Fruit fly (Drosophila melanogaster) whole organism, wandering third instar larva: ENCODE measurements around the gene AgmNAT.

Experiments used
- Abd-B ChIP-seq: fragments of >200 bp; optimal IDR thresholded peaks from 2 replicates; lab custom pipeline; 2017; ENCODE audit warnings: missing biosample characterization, missing genetic modification characterization
- CG9705 ChIP-seq: fragments of 200-800 bp; sonication (Bioruptor generic); optimal IDR thresholded peaks from 2 replicates; lab custom pipeline; 2018; ENCODE audit warnings: missing biosample characterization, mild to moderate bottlenecking, missing genetic modification characterization
- Dfd ChIP-seq: fragments of >200 bp; optimal IDR thresholded peaks from 2 replicates; lab custom pipeline; 2017; ENCODE audit warnings: missing biosample characterization, missing genetic modification characterization
- Dif ChIP-seq: fragments of 200-275, 200-300 bp; sonication (Bioruptor generic); optimal IDR thresholded peaks from 2 replicates; lab custom pipeline; 2018; ENCODE audit warnings: missing biosample characterization, missing genetic modification characterization; ENCODE audit not compliant: partially characterized antibody
- GATAd ChIP-seq: sonication (Bioruptor generic); optimal IDR thresholded peaks from 2 replicates; lab custom pipeline; 2016; ENCODE audit warnings: missing biosample characterization, missing genetic modification characterization
- Hnf4 ChIP-seq: fragments of 200-800 bp; sonication (Bioruptor generic); optimal IDR thresholded peaks from 2 replicates; lab custom pipeline; 2016; ENCODE audit warnings: missing biosample characterization, mild to moderate bottlenecking, missing genetic modification characterization
- Hr83 ChIP-seq: fragments of 200-300 bp; sonication (Bioruptor generic); optimal IDR thresholded peaks from 2 replicates; lab custom pipeline; 2016; ENCODE audit warnings: missing biosample characterization, mild to moderate bottlenecking, missing genetic modification characterization, moderate library complexity; ENCODE audit not compliant: poor library complexity, severe bottlenecking
- Jra ChIP-seq: sonication (Bioruptor generic); optimal IDR thresholded peaks from 2 replicates; lab custom pipeline; 2016; ENCODE audit warnings: missing biosample characterization, missing genetic modification characterization
- Mio ChIP-seq: sonication (Bioruptor generic); optimal IDR thresholded peaks from 2 replicates; lab custom pipeline; 2016; ENCODE audit warnings: missing biosample characterization, missing genetic modification characterization
- Myc ChIP-seq: fragments of >200 bp; optimal IDR thresholded peaks from 2 replicates; lab custom pipeline; 2017
- Sp1 ChIP-seq: fragments of 200-800 bp; sonication (Bioruptor generic); optimal IDR thresholded peaks from 3 replicates; lab custom pipeline; 2019; ENCODE audit warnings: missing biosample characterization, mild to moderate bottlenecking, missing genetic modification characterization, moderate library complexity
- Vsx2 ChIP-seq: fragments of 200-300, 225-300 bp; sonication (Bioruptor generic); optimal IDR thresholded peaks from 2 replicates; lab custom pipeline; 2018; ENCODE audit warnings: missing biosample characterization, missing genetic modification characterization; ENCODE audit not compliant: partially characterized antibody
- br ChIP-seq: fragments of 200-800 bp; sonication (Bioruptor generic); optimal IDR thresholded peaks from 2 replicates; lab custom pipeline; 2016; ENCODE audit warnings: missing biosample characterization, missing genetic modification characterization
- brk ChIP-seq: fragments of 200-800 bp; sonication (Bioruptor generic); optimal IDR thresholded peaks from 2 replicates; lab custom pipeline; 2016; ENCODE audit warnings: missing biosample characterization, mild to moderate bottlenecking, missing genetic modification characterization
- dl ChIP-seq, 2 experiments: fragments of 175-275, 200-275 bp in 1 of 2; fragments of 200-275 bp in 1 of 2; sonication (Bioruptor generic); optimal IDR thresholded peaks; lab custom pipeline; 2018; ENCODE audit warnings: mild to moderate bottlenecking in 2 of 2, missing biosample characterization in 2 of 2, missing genetic modification characterization in 2 of 2, moderate library complexity in 2 of 2; ENCODE audit not compliant: partially characterized antibody in 2 of 2, insufficient read depth in 1 of 2
- dmrt93B ChIP-seq: fragments of 200-800 bp; sonication (Bioruptor generic); optimal IDR thresholded peaks from 2 replicates; lab custom pipeline; 2018; ENCODE audit warnings: missing biosample characterization, mild to moderate bottlenecking, missing genetic modification characterization
- dsf ChIP-seq: sonication (Bioruptor generic); optimal IDR thresholded peaks from 2 replicates; lab custom pipeline; 2016; ENCODE audit warnings: missing biosample characterization, missing genetic modification characterization, borderline replicate concordance
- ey ChIP-seq: fragments of 200-800 bp; sonication (Bioruptor generic); optimal IDR thresholded peaks from 2 replicates; lab custom pipeline; 2016; ENCODE audit warnings: missing biosample characterization, missing genetic modification characterization
- fru ChIP-seq: fragments of 200-800 bp; sonication (Bioruptor generic); optimal IDR thresholded peaks from 3 replicates; lab custom pipeline; 2016; ENCODE audit warnings: missing biosample characterization, mild to moderate bottlenecking, missing genetic modification characterization
- h ChIP-seq: fragments of 200-800 bp; sonication (Bioruptor generic); optimal IDR thresholded peaks from 3 replicates; lab custom pipeline; 2016; ENCODE audit warnings: missing biosample characterization, mild to moderate bottlenecking, missing genetic modification characterization
- jim ChIP-seq: fragments of 175-275, 200-325 bp; sonication (Bioruptor generic); optimal IDR thresholded peaks from 2 replicates; lab custom pipeline; 2016; ENCODE audit warnings: missing biosample characterization, mild to moderate bottlenecking, missing genetic modification characterization
- lola ChIP-seq: fragments of >200 bp; optimal IDR thresholded peaks from 2 replicates; lab custom pipeline; 2017; ENCODE audit warnings: missing biosample characterization, missing genetic modification characterization
- psq ChIP-seq: fragments of 200-800 bp; sonication (Bioruptor generic); optimal IDR thresholded peaks from 3 replicates; lab custom pipeline; 2017; ENCODE audit warnings: missing biosample characterization, mild to moderate bottlenecking, missing genetic modification characterization, moderate library complexity
- rgr ChIP-seq: fragments of 200-800 bp; sonication (Bioruptor generic); optimal IDR thresholded peaks from 3 replicates; lab custom pipeline; 2016; ENCODE audit warnings: missing biosample characterization, mild to moderate bottlenecking, missing genetic modification characterization
- sage ChIP-seq: fragments of 200-800 bp; sonication (Bioruptor generic); optimal IDR thresholded peaks from 2 replicates; lab custom pipeline; 2016; ENCODE audit warnings: missing biosample characterization, mild to moderate bottlenecking, missing genetic modification characterization
- sv ChIP-seq: fragments of 200-800 bp; sonication (Bioruptor generic); optimal IDR thresholded peaks from 3 replicates; lab custom pipeline; 2016; ENCODE audit warnings: missing biosample characterization, missing genetic modification characterization
- tai ChIP-seq: sonication (Bioruptor generic); optimal IDR thresholded peaks from 2 replicates; lab custom pipeline; 2016; ENCODE audit warnings: missing biosample characterization, missing genetic modification characterization
- usp ChIP-seq: fragments of >200 bp; optimal IDR thresholded peaks from 2 replicates; lab custom pipeline; 2017; ENCODE audit warnings: missing biosample characterization, missing genetic modification characterization
- woc ChIP-seq: sonication (Bioruptor generic); optimal IDR thresholded peaks from 2 replicates; lab custom pipeline; 2016; ENCODE audit warnings: missing biosample characterization, mild to moderate bottlenecking, missing genetic modification characterization

AgmNAT gene

DNA sequence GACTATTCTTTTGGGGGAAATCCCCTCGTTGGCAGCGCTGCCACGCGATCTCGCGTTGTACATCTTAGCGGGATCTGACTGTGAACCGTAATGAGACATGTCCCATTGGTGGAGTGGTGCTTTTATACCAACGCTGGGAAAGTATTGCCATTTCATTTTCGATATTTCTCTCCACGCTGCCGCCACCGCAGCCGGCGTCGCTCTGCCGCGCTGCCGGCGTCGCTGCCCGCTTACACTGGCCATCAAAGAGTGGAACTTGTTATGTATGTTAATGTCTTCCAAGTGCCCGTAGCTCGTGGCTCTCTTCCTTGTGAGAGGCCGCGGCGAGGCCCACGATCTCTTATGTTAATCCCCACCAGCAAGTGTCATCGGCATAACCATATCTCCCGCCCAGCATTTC, 34.1 kb downstream of the AgmNAT start, which contains the start of gene CG3108:
CG3108 (minus strand) TSS at position 101 of the 400 bp plus-strand sequence.
- no peak for TF ChIP-seq lola (GFP tag; lab: Kevin White, UChicago)
- no peak for TF ChIP-seq rgr (GFP tag; lab: Kevin White, UChicago)
- no peak for TF ChIP-seq Hnf4 (GFP tag; lab: Kevin White, UChicago)
- no peak for TF ChIP-seq dsf (GFP tag; lab: Kevin White, UChicago)
- no peak for TF ChIP-seq Myc (lab: Kevin White, UChicago)
- no peak for TF ChIP-seq Jra (GFP tag; lab: Kevin White, UChicago)
- no peak for TF ChIP-seq fru (GFP tag; lab: Kevin White, UChicago)
- TF ChIP-seq CG9705: no peak
- no peak for TF ChIP-seq dmrt93B
- TF ChIP-seq, all 38 proteins: peak for 0

DNA sequence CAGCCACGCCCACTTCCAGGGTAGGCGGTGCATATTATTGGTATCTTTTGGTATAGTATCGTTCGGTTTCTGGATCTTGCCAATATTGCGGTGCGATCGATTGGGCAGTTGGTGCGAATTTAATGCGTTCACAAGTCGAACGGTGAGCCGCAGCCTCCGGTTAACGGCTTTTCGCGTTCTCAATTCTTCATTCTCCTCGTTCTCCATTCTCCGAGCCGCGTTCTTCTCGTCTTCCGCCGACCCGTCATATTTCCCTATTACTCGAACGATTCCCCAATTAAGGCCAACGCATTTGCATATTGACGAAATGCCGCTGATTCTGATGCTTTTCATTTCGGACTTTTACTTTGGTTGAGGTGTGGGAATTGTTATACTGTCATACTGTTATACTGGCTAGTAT, 39.1 kb downstream of the AgmNAT start, which contains the start of gene CG42264:
CG42264 (minus strand) TSS at position 101 of the 400 bp plus-strand sequence.
- TF ChIP-seq Vsx2 (GFP tag; lab: Kevin White, UChicago) (no peak), jim (GFP tag; lab: Kevin White, UChicago) (no peak), Dif (GFP tag; lab: Kevin White, UChicago) (no peak), sage (GFP tag; lab: Kevin White, UChicago) (no peak), usp (no peak), Dfd (no peak), brk (GFP tag; lab: Kevin White, UChicago) (no peak), Hr83 (GFP tag; lab: Kevin White, UChicago) (no peak)
- TF ChIP-seq, all 38 proteins: peak for 0

DNA sequence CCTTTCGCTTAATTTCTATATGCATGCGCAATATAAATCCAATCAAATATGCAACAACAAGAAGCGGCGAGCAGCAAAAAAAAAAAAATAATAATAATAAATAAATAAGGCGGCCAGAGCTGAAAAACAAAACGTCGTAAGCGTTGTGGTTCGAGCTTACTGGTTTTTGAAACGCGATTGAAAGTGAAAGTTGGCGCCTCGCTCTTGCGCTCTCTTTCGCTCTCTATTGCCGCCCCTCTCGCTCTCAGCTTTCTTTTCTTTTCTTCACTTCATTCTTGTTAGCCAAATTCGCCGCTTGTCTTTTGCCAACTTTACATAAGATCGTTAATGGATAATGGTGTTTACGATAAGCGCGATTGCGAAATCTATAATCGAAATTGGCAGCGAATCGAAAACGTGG, 43.2 kb downstream of the AgmNAT start:
- no peak for TF ChIP-seq woc (GFP tag; lab: Kevin White, UChicago)
- TF ChIP-seq Abd-B (GFP tag; lab: Kevin White, UChicago): no peak
- TF ChIP-seq Mio (GFP tag; lab: Kevin White, UChicago): no peak
- TF ChIP-seq jim (GFP tag; lab: Kevin White, UChicago): no peak
- TF ChIP-seq Dif (GFP tag; lab: Kevin White, UChicago): no peak
- no peak for TF ChIP-seq tai (GFP tag; lab: Kevin White, UChicago)
- TF ChIP-seq CG9705: no peak
- no peak for TF ChIP-seq GATAd (GFP tag; lab: Kevin White, UChicago)
- no peak for TF ChIP-seq dmrt93B
- TF ChIP-seq Hr83 (GFP tag; lab: Kevin White, UChicago): no peak
- no peak for TF ChIP-seq sage (GFP tag; lab: Kevin White, UChicago)
- TF ChIP-seq lola (GFP tag; lab: Kevin White, UChicago): no peak
- TF ChIP-seq dl (GFP tag; optimal IDR thresholded peaks at IDR 0.05; lab: Kevin White, UChicago; ENCODE audit: insufficient read depth in 1 of 2, partially characterized antibody in 2 of 2): no peak

DNA sequence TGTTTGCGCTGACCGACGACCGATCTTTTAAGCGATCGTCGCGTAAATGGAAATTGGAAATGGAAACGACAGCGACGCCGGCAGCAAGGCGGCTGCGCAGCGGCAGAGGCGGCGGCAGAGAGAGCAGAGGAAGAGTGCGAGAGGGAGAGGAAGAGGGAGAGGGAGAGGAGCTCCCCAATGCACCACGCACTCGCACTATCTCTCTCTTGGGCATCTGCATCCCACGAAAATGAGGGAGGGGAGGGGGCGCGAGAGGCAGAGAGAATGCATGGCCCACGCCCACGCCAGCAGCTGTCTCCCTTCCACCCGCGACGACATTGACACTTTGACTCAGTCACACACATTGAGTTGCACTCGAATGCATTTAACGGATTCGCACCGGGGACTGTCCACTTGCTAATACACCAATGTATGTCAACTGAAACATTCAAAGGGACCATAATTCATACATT, 44.9 kb downstream of the AgmNAT start, which contains the start of gene CG3097:
CG3097 (minus strand) TSS at position 51 of the 452 bp plus-strand sequence.
- TF ChIP-seq lola (GFP tag; lab: Kevin White, UChicago) (no peak), h (GFP tag; lab: Kevin White, UChicago) (no peak), ey (GFP tag; lab: Kevin White, UChicago) (no peak), jim (GFP tag; lab: Kevin White, UChicago) (no peak), Mio (GFP tag; lab: Kevin White, UChicago) (no peak), Sp1 (GFP tag; lab: Kevin White, UChicago) (no peak), Dif (GFP tag; lab: Kevin White, UChicago) (no peak), Dfd (no peak), br (no peak), Jra (GFP tag; lab: Kevin White, UChicago) (no peak), brk (GFP tag; lab: Kevin White, UChicago) (no peak)

DNA sequence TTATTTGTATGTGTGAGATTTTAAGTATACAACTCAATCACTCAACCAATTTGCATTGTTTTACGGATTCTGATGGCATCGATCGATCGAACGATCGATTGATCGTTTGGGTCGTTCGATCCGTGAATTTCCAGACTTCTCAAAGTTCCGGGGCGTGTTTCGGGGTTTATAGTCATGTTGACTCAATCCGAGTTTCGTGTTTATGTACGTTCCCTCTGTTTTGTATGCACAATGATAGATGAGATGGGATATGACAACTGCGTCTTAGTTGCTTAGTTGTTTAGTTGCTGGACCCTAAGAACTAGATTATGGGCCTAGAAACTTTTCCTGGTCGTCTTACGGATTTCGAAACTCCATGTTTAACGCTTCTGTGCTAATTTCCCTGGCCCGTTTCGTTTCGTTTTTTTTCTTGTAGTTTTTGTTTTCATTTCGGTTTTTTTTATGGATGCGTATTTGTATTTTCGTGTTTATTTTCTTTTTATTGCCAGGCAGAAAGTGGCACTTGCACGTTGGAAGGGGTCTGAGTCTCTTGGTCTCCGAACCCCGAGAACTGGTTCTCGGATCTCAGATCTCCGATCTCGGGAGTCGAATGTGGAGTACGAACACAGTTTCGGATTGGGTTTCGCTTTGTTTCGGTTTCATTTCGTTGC, 46.9 kb downstream of the AgmNAT start:
- no peak for TF ChIP-seq dl (GFP tag; optimal IDR thresholded peaks at IDR 0.05; lab: Kevin White, UChicago; ENCODE audit: insufficient read depth in 1 of 2, partially characterized antibody in 2 of 2)
- peak; percentile 12 for TF ChIP-seq psq
- TF ChIP-seq Sp1 (GFP tag; lab: Kevin White, UChicago): peak; percentile 16
- TF ChIP-seq Vsx2 (GFP tag; lab: Kevin White, UChicago): peak; percentile 15
- no peak for TF ChIP-seq sv (GFP tag; lab: Kevin White, UChicago)
